Fruit fly (Drosophila melanogaster): ENCODE data around the gene Arl8.

Gene Arl8

DNA sequence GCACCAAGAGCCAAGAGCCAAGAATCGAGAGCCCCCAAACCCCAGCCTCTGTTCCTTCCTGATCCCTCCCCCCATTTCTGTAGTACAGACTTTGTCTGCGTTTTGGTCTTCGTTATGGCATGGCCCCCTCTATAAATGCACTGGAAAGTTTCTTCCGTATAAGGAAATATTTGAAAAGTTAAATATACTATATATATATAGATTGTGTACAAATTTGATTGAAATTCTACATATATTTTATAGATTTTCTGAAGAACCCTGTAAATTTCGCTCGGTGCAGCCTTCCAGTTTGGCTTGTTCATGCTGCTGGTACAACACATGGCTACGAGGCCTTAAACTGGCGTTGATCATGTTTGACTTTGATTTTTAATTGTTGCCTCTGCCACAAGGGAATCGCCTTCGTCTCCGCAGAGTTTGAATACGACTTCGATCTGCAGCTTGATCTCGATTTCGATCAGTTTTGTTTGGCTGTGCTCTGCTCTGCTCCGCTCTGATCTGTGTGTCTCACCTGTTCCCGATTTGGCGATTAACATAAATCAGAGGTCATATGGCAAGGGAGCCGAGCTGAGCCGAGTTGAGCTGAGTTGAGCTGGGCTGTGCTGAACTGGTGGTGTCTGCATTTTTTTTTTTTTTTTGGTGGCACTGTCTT is 27.7 kb downstream of the Arl8 start (continued):
- peak; percentile 26; the same call in 1 of the 2 replicates for TF ChIP-seq Gug (GFP tag; IDR thresholded peaks at IDR 0.05)
- TF ChIP-seq CG31627 (GFP tag; optimal IDR thresholded peaks at IDR 0.05): peak; percentile 28
- TF ChIP-seq pdm3 (GFP tag; optimal IDR thresholded peaks at IDR 0.05): peak; percentile 20
- TF ChIP-seq Lpt (GFP tag; optimal IDR thresholded peaks at IDR 0.05): peak; percentile 16
- TF ChIP-seq achi (GFP tag; optimal IDR thresholded peaks at IDR 0.05): peak; percentile 71
- TF ChIP-seq Sox15 (GFP tag; optimal IDR thresholded peaks at IDR 0.05): no peak
- TF ChIP-seq salr (GFP tag; optimal IDR thresholded peaks at IDR 0.05): peak; percentile 20 to 45
- no peak for TF ChIP-seq Ets21C (GFP tag; optimal IDR thresholded peaks at IDR 0.05)
- peak; percentile 77 for TF ChIP-seq svp (GFP tag)
- peak; percentile 36 for TF ChIP-seq Hr39 (GFP tag; optimal IDR thresholded peaks at IDR 0.05)
- TF ChIP-seq CG15336 (GFP tag; IDR thresholded peaks at IDR 0.05): peak; percentile 69
- peak; percentile 73 for TF ChIP-seq CG10669 (GFP tag; optimal IDR thresholded peaks at IDR 0.05)
- peak; percentile 1 for TF ChIP-seq CG11902 (GFP tag; optimal IDR thresholded peaks at IDR 0.05)
- TF ChIP-seq Eip78C (GFP tag): peak; percentile 88
- TF ChIP-seq CG10631 (GFP tag; optimal IDR thresholded peaks at IDR 0.05): peak; percentile 75
- TF ChIP-seq acj6 (GFP tag; optimal IDR thresholded peaks at IDR 0.05): peak; percentile 62
- TF ChIP-seq topi (GFP tag; optimal IDR thresholded peaks at IDR 0.05): peak; percentile 53
- TF ChIP-seq CG4318 (GFP tag; optimal IDR thresholded peaks at IDR 0.05): no peak
- TF ChIP-seq CG32006 (GFP tag; optimal IDR thresholded peaks at IDR 0.05): peak; percentile 69
- TF ChIP-seq CG3032 (tag; optimal IDR thresholded peaks at IDR 0.05): peak; percentile 78
- TF ChIP-seq vri (GFP tag; optimal IDR thresholded peaks at IDR 0.05): peak; percentile 58
- peak; percentile 64 for TF ChIP-seq CG8119 (GFP tag; IDR thresholded peaks at IDR 0.05)
- TF ChIP-seq Eip93F (GFP tag; optimal IDR thresholded peaks at IDR 0.05): peak; percentile 62
- TF ChIP-seq CG3919 (GFP tag; optimal IDR thresholded peaks at IDR 0.05): peak; percentile 75
- TF ChIP-seq lz (GFP tag; optimal IDR thresholded peaks at IDR 0.05): peak; percentile 41
- peak; percentile 47 for TF ChIP-seq CG6808 (GFP tag; optimal IDR thresholded peaks at IDR 0.05)
- TF ChIP-seq Hr4 (GFP tag; optimal IDR thresholded peaks at IDR 0.05): no peak
- peak; percentile 39 for TF ChIP-seq CG9139 (GFP tag; optimal IDR thresholded peaks at IDR 0.05)

DNA sequence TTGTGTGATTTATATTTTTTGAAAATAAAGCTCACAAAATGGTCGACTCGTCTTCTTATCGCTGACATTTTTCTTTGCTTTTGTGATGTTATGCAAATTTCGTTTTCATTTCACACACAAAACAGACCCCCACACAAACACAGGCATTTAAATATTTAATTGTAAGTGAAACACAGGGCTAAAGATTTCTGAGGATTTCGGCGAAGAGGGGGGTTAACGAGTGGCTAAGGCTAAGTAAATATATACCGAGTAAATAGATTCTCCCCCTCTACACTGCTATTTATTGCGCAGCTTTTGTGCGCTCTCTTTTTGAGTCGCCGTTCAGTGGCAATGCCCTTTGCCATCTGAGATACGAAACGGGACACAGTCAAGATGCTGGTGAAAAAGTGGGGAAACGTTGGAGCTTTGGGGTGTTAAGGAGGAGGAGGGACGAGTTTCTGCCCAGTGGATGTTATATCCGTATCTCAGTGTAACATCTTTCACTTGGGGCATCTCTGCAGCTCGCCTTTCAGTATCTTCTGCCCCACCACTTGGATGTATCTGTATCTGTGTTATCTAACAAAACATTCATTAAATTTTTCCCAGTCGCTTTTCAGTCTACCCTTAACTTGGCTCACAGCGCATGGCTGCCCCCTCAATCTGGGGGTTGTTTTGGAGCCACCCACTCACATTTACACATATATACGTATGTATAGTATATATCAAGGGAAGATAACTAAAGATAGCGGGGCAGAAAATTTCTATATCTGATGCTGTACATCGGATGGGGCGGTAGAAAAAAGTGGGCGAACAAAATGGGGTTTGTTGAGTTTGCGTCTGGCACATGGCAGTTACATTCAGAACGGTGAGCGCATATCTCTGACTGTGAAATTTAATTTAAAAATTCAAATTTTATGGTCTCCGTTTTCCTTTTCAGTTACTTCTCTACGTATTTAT is 29.6 kb downstream of the Arl8 start:
- TF ChIP-seq CG3919 (GFP tag; optimal IDR thresholded peaks at IDR 0.05) (no peak), Hr39 (GFP tag; optimal IDR thresholded peaks at IDR 0.05) (no peak), fkh (GFP tag; optimal IDR thresholded peaks at IDR 0.05) (peak; percentile 54)

DNA sequence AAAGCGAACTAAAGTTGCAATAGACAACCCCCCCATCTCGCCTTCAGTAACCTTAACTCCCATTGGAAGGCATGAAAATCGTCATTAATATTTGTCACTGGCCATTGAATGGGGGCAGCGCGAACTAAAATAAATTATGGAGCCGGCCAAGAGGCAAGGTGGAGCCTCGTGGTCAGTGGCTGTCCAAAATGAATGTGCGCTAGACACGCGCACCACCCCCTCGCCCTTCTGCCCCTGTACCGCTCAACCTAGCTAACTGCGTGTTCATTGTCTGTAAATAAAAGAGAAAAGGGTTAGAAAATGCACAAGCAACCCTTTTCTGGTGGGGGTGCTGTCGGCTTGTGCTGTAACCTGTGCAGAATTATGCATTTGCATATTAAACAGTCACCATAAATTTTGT is 30.8 kb downstream of the Arl8 start:
- TF ChIP-seq CG8319 (GFP tag; optimal IDR thresholded peaks at IDR 0.05) (no peak), esn (GFP tag; optimal IDR thresholded peaks at IDR 0.05) (no peak), Hr39 (GFP tag; optimal IDR thresholded peaks at IDR 0.05) (no peak), ss (GFP tag; optimal IDR thresholded peaks at IDR 0.05) (peak in 1 of 2 experiments; percentile 52), Lpt (GFP tag; optimal IDR thresholded peaks at IDR 0.05) (no peak), Eip78C (GFP tag) (peak; percentile 32), net (GFP tag; optimal IDR thresholded peaks at IDR 0.05) (no peak), Gug (GFP tag; IDR thresholded peaks at IDR 0.05) (no peak)

DNA sequence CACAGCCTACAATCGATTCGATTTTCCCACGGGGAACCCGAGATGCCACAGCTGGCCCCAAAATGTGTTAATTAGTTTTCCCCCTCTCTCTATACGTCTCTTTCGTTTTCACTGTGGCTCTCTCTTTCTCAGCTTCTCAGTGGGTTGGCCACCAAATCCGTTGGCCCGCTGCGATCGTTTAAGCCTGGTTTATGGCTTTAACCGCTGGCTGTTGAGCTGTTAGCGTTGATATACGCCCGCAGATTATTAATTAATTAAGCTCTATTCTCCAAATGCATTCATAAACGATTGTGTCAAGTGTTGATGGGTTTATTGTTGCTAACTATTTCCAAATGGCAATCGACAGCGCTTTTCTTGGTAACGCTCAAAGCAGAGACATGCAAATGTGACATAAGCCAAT is 31.9 kb downstream of the Arl8 start:
- TF ChIP-seq CG6808 (GFP tag; optimal IDR thresholded peaks at IDR 0.05) (no peak), Ets96B (tag; optimal IDR thresholded peaks at IDR 0.05) (no peak), ss (GFP tag; optimal IDR thresholded peaks at IDR 0.05) (no peak), salr (GFP tag; optimal IDR thresholded peaks at IDR 0.05) (no peak), acj6 (GFP tag; optimal IDR thresholded peaks at IDR 0.05) (no peak), CG6163 (GFP tag; IDR thresholded peaks at IDR 0.05) (no peak), Sox102F (GFP tag; optimal IDR thresholded peaks at IDR 0.05) (no peak), CG34406 (GFP tag; optimal IDR thresholded peaks at IDR 0.05) (no peak), Eip75B (GFP tag; optimal IDR thresholded peaks at IDR 0.05) (no peak), achi (GFP tag; optimal IDR thresholded peaks at IDR 0.05) (no peak), CG10631 (GFP tag; optimal IDR thresholded peaks at IDR 0.05) (no peak), dsx (GFP tag; optimal IDR thresholded peaks at IDR 0.05; ENCODE audit: poor library complexity, severe bottlenecking) (no peak)
